Worm (Caenorhabditis elegans): Measurements from ENCODE around the gene C27D9.1.
A peak's percentile ranks its signal among the peaks of the same experiment; 100 is the strongest.

C27D9.1 gene

DNA sequence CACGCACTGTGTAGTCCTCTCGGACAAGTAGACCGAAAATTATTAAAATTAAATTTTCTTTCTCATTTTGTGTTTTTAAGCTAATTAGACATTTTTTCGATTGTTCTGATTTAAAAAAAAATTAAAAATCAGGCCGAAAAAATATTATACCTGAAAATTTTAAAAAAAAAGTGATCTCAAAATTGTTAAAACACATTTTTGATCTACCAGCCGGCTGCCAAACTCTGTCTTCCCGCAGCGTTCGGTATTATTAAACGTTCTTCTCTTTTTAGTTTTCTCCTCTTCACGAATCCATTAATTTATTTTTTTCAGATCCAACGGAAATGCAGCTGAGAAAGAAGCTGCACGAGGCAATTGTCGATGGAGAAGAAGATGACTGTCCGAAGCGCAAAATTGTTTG is at the start of gene C27D9.1:
Gene C27D9.1, plus strand, starts transcription at position 281 of the 400 bp plus-strand sequence.
- TF ChIP-seq bed-3 (GFP tag; optimal IDR thresholded peaks at IDR 0.05) (no peak), drap-1 (GFP tag; optimal IDR thresholded peaks at IDR 0.05) (no peak), snpc-4 (tag; optimal IDR thresholded peaks at IDR 0.05) (no peak), pha-4 (tag; optimal IDR thresholded peaks at IDR 0.05) (no peak), blmp-1 (tag; optimal IDR thresholded peaks at IDR 0.05) (no peak), sptf-1 (tag; optimal IDR thresholded peaks at IDR 0.05) (no peak), sem-2 (GFP tag; optimal IDR thresholded peaks at IDR 0.05) (no peak), elt-1 (tag; optimal IDR thresholded peaks at IDR 0.05; ENCODE audit: borderline replicate concordance, insufficient read depth) (no peak), cnd-1 (tag; optimal IDR thresholded peaks at IDR 0.05) (no peak), nhr-237 (tag; optimal IDR thresholded peaks at IDR 0.05) (no peak)

- TF ChIP-seq ceh-39 (tag; optimal IDR thresholded peaks at IDR 0.05): no peak
- peak; percentile 20 for TF ChIP-seq lin-13 (tag; optimal IDR thresholded peaks at IDR 0.05)
- peak; percentile 8 for TF ChIP-seq mep-1 (tag; optimal IDR thresholded peaks at IDR 0.05)
- TF ChIP-seq pha-4 (tag; optimal IDR thresholded peaks at IDR 0.05): peak; percentile 57
- peak; percentile 95 for TF ChIP-seq lsy-2 (tag; optimal IDR thresholded peaks at IDR 0.05)
- TF ChIP-seq ztf-11 (tag; optimal IDR thresholded peaks at IDR 0.05): no peak
- no peak for TF ChIP-seq unc-39 (tag; optimal IDR thresholded peaks at IDR 0.05)
These were observed 46.8 kb upstream of the C27D9.1 start, which contains the start of the genes F10G7.9 and tsn-1 for ce11 chrII:4706359-4706871. TSS of gene F10G7.9 (minus strand) at chrII:4706485. TSS of gene tsn-1 (plus strand) at chrII:4706821.

DNA sequence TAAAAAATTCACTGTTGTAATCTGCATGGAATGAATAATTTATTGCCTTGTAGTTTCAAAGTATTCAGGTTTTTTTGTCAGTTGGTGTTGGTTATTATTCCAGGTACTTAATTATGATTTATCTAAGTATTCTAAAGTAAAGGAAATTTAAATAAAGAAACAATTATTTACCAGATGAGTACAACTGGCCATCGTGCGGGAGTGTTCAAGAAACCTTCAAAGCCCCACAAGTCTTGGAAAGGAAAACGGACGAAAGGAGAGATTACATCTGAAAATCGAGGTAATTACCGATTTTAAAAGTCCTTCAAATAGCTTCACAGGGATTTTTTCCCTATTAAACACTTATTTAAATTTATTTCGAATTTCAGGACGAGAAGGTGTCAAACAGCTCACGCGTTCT is 43.1 kb upstream of the C27D9.1 start, which contains the start of gene tag-151:
Gene tag-151, plus strand, starts transcription at position 158 of the 400 bp plus-strand sequence.
- TF ChIP-seq snpc-4 (tag; optimal IDR thresholded peaks at IDR 0.05) (no peak), lin-32 (GFP tag; optimal IDR thresholded peaks at IDR 0.05) (no peak), hlh-1 (tag; optimal IDR thresholded peaks at IDR 0.05) (no peak), blmp-1 (tag; optimal IDR thresholded peaks at IDR 0.05) (no peak), sem-2 (GFP tag; optimal IDR thresholded peaks at IDR 0.05) (no peak), pha-4 (tag; optimal IDR thresholded peaks at IDR 0.05) (no peak), tbx-8 (GFP tag; optimal IDR thresholded peaks at IDR 0.05) (no peak), lsy-2 (tag; optimal IDR thresholded peaks at IDR 0.05) (no peak), nhr-76 (tag; optimal IDR thresholded peaks at IDR 0.05) (no peak), drap-1 (GFP tag; optimal IDR thresholded peaks at IDR 0.05) (no peak)

ce11 chrII:4710813-4711212 is 42.4 kb upstream of the C27D9.1 start:
- no peak for TF ChIP-seq blmp-1 (tag; optimal IDR thresholded peaks at IDR 0.05)
- no peak for TF ChIP-seq ceh-43 (GFP tag; optimal IDR thresholded peaks at IDR 0.05)
- TF ChIP-seq unc-62 (GFP tag; optimal IDR thresholded peaks at IDR 0.05): no peak
- TF ChIP-seq lin-13 (tag; optimal IDR thresholded peaks at IDR 0.05): no peak
- TF ChIP-seq sptf-1 (tag; optimal IDR thresholded peaks at IDR 0.05): no peak
- TF ChIP-seq cnd-1 (tag; optimal IDR thresholded peaks at IDR 0.05): no peak
- no peak for TF ChIP-seq lin-32 (GFP tag; optimal IDR thresholded peaks at IDR 0.05)
- no peak for TF ChIP-seq zip-8 (tag; optimal IDR thresholded peaks at IDR 0.05)

DNA sequence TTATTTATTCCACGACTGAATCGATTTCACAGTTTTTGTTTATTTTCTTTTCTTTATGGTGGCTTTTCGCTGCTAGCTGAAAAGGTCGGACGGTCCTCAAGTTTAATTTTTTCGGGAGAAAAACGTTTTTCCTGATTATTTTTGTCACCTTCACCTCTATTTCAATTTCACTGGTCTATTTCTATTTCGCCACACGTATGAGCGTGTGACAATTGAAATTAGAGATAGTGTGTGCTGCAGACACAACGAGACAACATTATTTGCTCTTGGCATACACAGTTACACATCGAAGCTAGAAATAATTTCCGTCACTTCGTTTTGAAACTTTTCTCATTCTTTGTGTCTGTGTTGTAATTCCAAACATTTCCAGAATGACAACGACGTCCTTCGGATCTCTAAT is 37.5 kb upstream of the C27D9.1 start, which contains the start of gene F41C3.8:
Gene F41C3.8, plus strand, starts transcription at position 371 of the 400 bp plus-strand sequence.
- TF ChIP-seq snpc-4 (tag; optimal IDR thresholded peaks at IDR 0.05) (no peak), hlh-1 (tag; optimal IDR thresholded peaks at IDR 0.05) (no peak), ceh-43 (GFP tag; optimal IDR thresholded peaks at IDR 0.05) (no peak), lin-32 (GFP tag; optimal IDR thresholded peaks at IDR 0.05) (no peak)

ce11 chrII:4726120-4726519 is 27.1 kb upstream of the C27D9.1 start, which contains the start of gene F10G7.10:
TSS of gene F10G7.10 (minus strand) at chrII:4726264.
- TF ChIP-seq zip-8 (tag; optimal IDR thresholded peaks at IDR 0.05): no peak
- TF ChIP-seq hlh-1 (tag; optimal IDR thresholded peaks at IDR 0.05): peak; percentile 12

ce11 chrII:4726750-4727384 is 26.3 kb upstream of the C27D9.1 start:
- TF ChIP-seq lin-13 (tag; optimal IDR thresholded peaks at IDR 0.05) (no peak), ceh-83 (GFP tag; optimal IDR thresholded peaks at IDR 0.05) (no peak), nhr-28 (tag; optimal IDR thresholded peaks at IDR 0.05) (no peak), mls-2 (tag; optimal IDR thresholded peaks at IDR 0.05) (no peak), flh-1 (GFP tag; optimal IDR thresholded peaks at IDR 0.05) (no peak)
